Worm (Caenorhabditis elegans) whole organism, mixed stage, embryonic: Measurements from ENCODE around the gene spp-5.

Source experiments
- M03D4.4 ChIP-seq: sonication (generic microtip); optimal IDR thresholded peaks from 2 replicates; lab custom pipeline; 2017; ENCODE audit warnings: mild to moderate bottlenecking, missing genetic modification characterization, missing compliant biosample characterization
- bed-3 ChIP-seq: fragments of 200-800 bp; sonication (Bioruptor generic); optimal IDR thresholded peaks from 3 replicates; lab custom pipeline; 2018; ENCODE audit warnings: mild to moderate bottlenecking, missing genetic modification characterization, moderate library complexity, missing compliant biosample characterization
- blmp-1 ChIP-seq: fragments of 150-350 bp; optimal IDR thresholded peaks from 2 replicates; lab custom pipeline; 2014; ENCODE audit warnings: missing biosample characterization, missing genetic modification characterization
- ceh-43 ChIP-seq: fragments of 200-800 bp; sonication (Bioruptor generic); optimal IDR thresholded peaks from 2 replicates; lab custom pipeline; 2018; ENCODE audit warnings: mild to moderate bottlenecking, missing genetic modification characterization, moderate library complexity, missing compliant biosample characterization
- ceh-83 ChIP-seq: fragments of 200-800 bp; sonication (Bioruptor generic); optimal IDR thresholded peaks from 2 replicates; lab custom pipeline; 2018; ENCODE audit warnings: mild to moderate bottlenecking, missing genetic modification characterization, missing compliant biosample characterization
- ces-1 ChIP-seq: fragments of 150-350 bp; optimal IDR thresholded peaks from 2 replicates; lab custom pipeline; 2014; ENCODE audit warnings: missing biosample characterization, missing genetic modification reagents, missing genetic modification characterization
- elt-3 ChIP-seq: fragments of 150-350 bp; optimal IDR thresholded peaks from 2 replicates; lab custom pipeline; 2014; ENCODE audit warnings: missing biosample characterization, missing genetic modification characterization
- flh-1 ChIP-seq: fragments of 200-800 bp; sonication (Bioruptor generic); optimal IDR thresholded peaks from 2 replicates; lab custom pipeline; 2018; ENCODE audit warnings: mild to moderate bottlenecking, missing genetic modification characterization, moderate library complexity, missing compliant biosample characterization
- ham-2 ChIP-seq: fragments of 200-800 bp; sonication (Bioruptor generic); optimal IDR thresholded peaks from 2 replicates; lab custom pipeline; 2018; ENCODE audit warnings: mild to moderate bottlenecking, missing genetic modification characterization, missing compliant biosample characterization
- hlh-1 ChIP-seq: fragments of 150-350 bp; optimal IDR thresholded peaks from 2 replicates; lab custom pipeline; 2014; ENCODE audit warnings: missing biosample characterization, missing genetic modification reagents, missing genetic modification characterization
- lin-13 ChIP-seq: fragments of 150-350 bp; optimal IDR thresholded peaks from 2 replicates; lab custom pipeline; 2014; ENCODE audit warnings: missing biosample characterization, missing genetic modification characterization
- lin-32 ChIP-seq: fragments of 200-800 bp; sonication (Bioruptor generic); optimal IDR thresholded peaks from 2 replicates; lab custom pipeline; 2018; ENCODE audit warnings: mild to moderate bottlenecking, missing genetic modification characterization, missing compliant biosample characterization
- lsy-2 ChIP-seq: fragments of 150-350 bp; optimal IDR thresholded peaks from 2 replicates; lab custom pipeline; 2014; ENCODE audit warnings: missing biosample characterization, missing genetic modification characterization
- mab-5 ChIP-seq: fragments of 150-350 bp; optimal IDR thresholded peaks from 2 replicates; lab custom pipeline; 2014; ENCODE audit warnings: missing biosample characterization, missing genetic modification characterization
- mls-2 ChIP-seq: sonication (generic microtip); optimal IDR thresholded peaks from 2 replicates; lab custom pipeline; 2016; ENCODE audit warnings: mild to moderate bottlenecking, missing genetic modification characterization, moderate library complexity, missing compliant biosample characterization
- nhr-2 ChIP-seq: fragments of 150-350 bp; optimal IDR thresholded peaks from 2 replicates; lab custom pipeline; 2014; ENCODE audit warnings: missing biosample characterization, missing genetic modification characterization
- nhr-237 ChIP-seq: fragments of 150-350 bp; optimal IDR thresholded peaks from 2 replicates; lab custom pipeline; 2014; ENCODE audit warnings: missing biosample characterization, missing genetic modification characterization
- nhr-28 ChIP-seq: fragments of 150-350 bp; optimal IDR thresholded peaks from 2 replicates; lab custom pipeline; 2014; ENCODE audit warnings: missing biosample characterization, missing genetic modification characterization
- pha-4 ChIP-seq: fragments of 150-350 bp; optimal IDR thresholded peaks from 2 replicates; lab custom pipeline; 2018; ENCODE audit warnings: missing biosample characterization, missing genetic modification reagents, missing genetic modification characterization
- sem-2 ChIP-seq: fragments of 200-800 bp; sonication (Bioruptor generic); optimal IDR thresholded peaks from 2 replicates; lab custom pipeline; 2018; ENCODE audit warnings: mild to moderate bottlenecking, missing genetic modification characterization, missing compliant biosample characterization
- snpc-4 ChIP-seq: fragments of 150-350 bp; optimal IDR thresholded peaks from 2 replicates; lab custom pipeline; 2014; ENCODE audit warnings: missing biosample characterization, missing genetic modification characterization
- sptf-1 ChIP-seq: sonication (generic microtip); optimal IDR thresholded peaks from 2 replicates; lab custom pipeline; 2017; ENCODE audit warnings: mild to moderate bottlenecking, missing genetic modification characterization, moderate library complexity, missing compliant biosample characterization
- tbx-8 ChIP-seq: fragments of 200-800 bp; sonication (Bioruptor generic); optimal IDR thresholded peaks from 2 replicates; lab custom pipeline; 2018; ENCODE audit warnings: mild to moderate bottlenecking, missing genetic modification characterization, moderate library complexity, missing compliant biosample characterization
- unc-39 ChIP-seq: fragments of 150-350 bp; optimal IDR thresholded peaks from 2 replicates; lab custom pipeline; 2014; ENCODE audit warnings: missing biosample characterization, missing genetic modification characterization
- unc-62 ChIP-seq: fragments of 150-350 bp; optimal IDR thresholded peaks from 2 replicates; lab custom pipeline; 2014; ENCODE audit warnings: missing biosample characterization, missing genetic modification reagents, missing genetic modification characterization
- zip-8 ChIP-seq: fragments of 150-350 bp; optimal IDR thresholded peaks from 2 replicates; lab custom pipeline; 2014; ENCODE audit warnings: missing biosample characterization, missing genetic modification characterization
- ztf-11 ChIP-seq: fragments of 150-350 bp; optimal IDR thresholded peaks from 2 replicates; lab custom pipeline; 2014; ENCODE audit warnings: missing biosample characterization, missing genetic modification characterization

The spp-5 gene

ce11 chrX:7284724-7285184, 35.4 kb downstream of the spp-5 start:
- no peak for TF ChIP-seq snpc-4 (tag; lab: Kevin White, UChicago)
- peak; percentile 60 for TF ChIP-seq unc-39 (tag; lab: Kevin White, UChicago)
- TF ChIP-seq ces-1 (GFP tag; lab: Kevin White, UChicago): peak; percentile 69

DNA sequence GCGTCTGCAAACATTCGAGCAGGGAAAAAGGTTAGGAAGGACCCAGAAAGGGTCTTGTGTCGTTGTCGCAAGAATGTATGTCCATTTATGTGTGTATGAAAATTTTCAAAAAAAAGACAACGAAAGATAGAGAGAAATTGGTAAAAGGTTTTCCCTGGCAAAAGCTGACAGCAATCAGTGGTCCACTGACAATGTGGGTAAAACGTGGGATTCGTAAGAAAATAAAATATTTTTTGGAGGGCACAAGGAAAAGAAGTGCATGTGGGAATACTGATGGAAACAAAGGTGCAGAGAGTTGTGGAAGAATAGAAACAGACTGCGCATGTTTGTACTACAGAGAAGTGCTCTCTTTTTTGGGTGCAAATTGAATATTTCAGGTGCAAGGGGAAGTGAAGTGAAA, 37.0 kb downstream of the spp-5 start:
- no peak for TF ChIP-seq mab-5 (tag; lab: Kevin White, UChicago)
- no peak for TF ChIP-seq ztf-11 (tag; lab: Kevin White, UChicago)

ce11 chrX:7281347-7281746, 38.8 kb downstream of the spp-5 start:
- TF ChIP-seq nhr-28 (tag; lab: Kevin White, UChicago) (no peak), flh-1 (GFP tag; lab: Kevin White, UChicago) (no peak), lsy-2 (tag; lab: Kevin White, UChicago) (no peak), sem-2 (GFP tag; lab: Kevin White, UChicago) (no peak), pha-4 (no peak), mls-2 (tag; lab: Kevin White, UChicago) (peak; percentile 1), lin-32 (GFP tag; lab: Kevin White, UChicago) (no peak), nhr-237 (tag; lab: Kevin White, UChicago) (no peak), ces-1 (GFP tag; lab: Kevin White, UChicago) (peak; percentile 98), ztf-11 (tag; lab: Kevin White, UChicago) (no peak), bed-3 (GFP tag; lab: Kevin White, UChicago) (no peak), ham-2 (GFP tag; lab: Kevin White, UChicago) (no peak)

ce11 chrX:7279671-7280389, 40.3 kb downstream of the spp-5 start, which contains the start of gene unc-10:
TSS of gene unc-10 (minus strand) at chrX:7280322.
- TF ChIP-seq M03D4.4 (tag; lab: Kevin White, UChicago): peak; percentile 10
- TF ChIP-seq blmp-1 (tag; lab: Kevin White, UChicago): no peak
- TF ChIP-seq tbx-8 (GFP tag; lab: Kevin White, UChicago): no peak
- no peak for TF ChIP-seq lin-32 (GFP tag; lab: Kevin White, UChicago)
- no peak for TF ChIP-seq zip-8
- no peak for TF ChIP-seq bed-3 (GFP tag; lab: Kevin White, UChicago)
- TF ChIP-seq nhr-2 (tag; lab: Kevin White, UChicago): no peak

DNA sequence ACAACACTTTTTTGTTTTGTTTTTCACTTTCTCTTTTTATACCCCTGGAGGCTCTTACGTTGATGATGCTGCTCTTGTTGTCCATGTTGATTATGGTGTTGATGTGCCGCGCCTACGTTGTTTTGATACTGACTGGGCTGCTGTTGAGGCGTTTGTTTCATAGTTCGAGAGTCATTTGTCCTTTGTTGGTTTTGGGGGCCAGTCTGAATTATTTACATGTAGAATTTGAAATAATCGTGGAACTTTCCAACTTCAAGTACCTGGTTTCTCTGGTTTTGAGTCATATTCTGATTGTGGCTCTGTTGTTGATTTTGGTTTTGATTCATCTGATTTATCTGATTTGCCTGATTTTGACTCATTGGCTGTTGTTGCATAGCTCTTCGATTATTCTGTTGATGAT, 42.1 kb downstream of the spp-5 start:
- no peak for TF ChIP-seq lin-13 (tag; lab: Kevin White, UChicago)
- TF ChIP-seq mab-5 (tag; lab: Kevin White, UChicago): no peak
- no peak for TF ChIP-seq hlh-1 (tag; lab: Kevin White, UChicago)
- TF ChIP-seq nhr-28 (tag; lab: Kevin White, UChicago): no peak
- no peak for TF ChIP-seq elt-3 (tag; lab: Kevin White, UChicago)
- TF ChIP-seq nhr-2 (tag; lab: Kevin White, UChicago): no peak
- TF ChIP-seq sptf-1 (tag; lab: Kevin White, UChicago): no peak
- no peak for TF ChIP-seq snpc-4 (tag; lab: Kevin White, UChicago)
- no peak for TF ChIP-seq unc-62 (GFP tag; lab: Kevin White, UChicago)
- no peak for TF ChIP-seq ceh-83 (GFP tag; lab: Kevin White, UChicago)
- no peak for TF ChIP-seq unc-39 (tag; lab: Kevin White, UChicago)
- no peak for TF ChIP-seq lsy-2 (tag; lab: Kevin White, UChicago)
- no peak for TF ChIP-seq blmp-1 (tag; lab: Kevin White, UChicago)
- no peak for TF ChIP-seq tbx-8 (GFP tag; lab: Kevin White, UChicago)
- TF ChIP-seq ham-2 (GFP tag; lab: Kevin White, UChicago): no peak
- no peak for TF ChIP-seq lin-32 (GFP tag; lab: Kevin White, UChicago)
- TF ChIP-seq ceh-43 (GFP tag; lab: Kevin White, UChicago): no peak
- TF ChIP-seq nhr-237 (tag; lab: Kevin White, UChicago): no peak
- TF ChIP-seq ces-1 (GFP tag; lab: Kevin White, UChicago): no peak

- TF ChIP-seq mls-2 (tag; lab: Kevin White, UChicago) (no peak), sem-2 (GFP tag; lab: Kevin White, UChicago) (no peak), ham-2 (GFP tag; lab: Kevin White, UChicago) (no peak), sptf-1 (tag; lab: Kevin White, UChicago) (no peak)
- TF ChIP-seq, all 35 proteins: peak for 0
Observed at ce11 chrX:7271968-7272367, 48.2 kb downstream of the spp-5 start, which contains the start of gene F46H5.11. TSS of gene F46H5.11 (minus strand) at chrX:7272068.
